Worm (Caenorhabditis elegans) whole organism, L2 larva: ENCODE data around the gene zipt-15.

Experiments used
- R02D3.7 ChIP-seq: fragments of 150-350 bp; optimal IDR thresholded peaks from 2 replicates; lab custom pipeline; 2014; ENCODE audit warnings: missing biosample characterization, missing genetic modification characterization
- ama-1 ChIP-seq: fragments of 150-350 bp; optimal IDR thresholded peaks from 2 replicates; lab custom pipeline; 2018; ENCODE audit warnings: inconsistent platforms
- blmp-1 ChIP-seq: sonication (generic microtip); optimal IDR thresholded peaks from 2 replicates; lab custom pipeline; 2017; ENCODE audit warnings: missing genetic modification characterization, mild to moderate bottlenecking, missing compliant biosample characterization, antibody characterized with exemption, moderate library complexity; ENCODE audit not compliant: insufficient read depth
- ceh-16 ChIP-seq: fragments of 150-350 bp; optimal IDR thresholded peaks from 2 replicates; lab custom pipeline; 2014; ENCODE audit warnings: missing biosample characterization, missing genetic modification characterization
- dmd-4 ChIP-seq: sonication (generic microtip); optimal IDR thresholded peaks from 2 replicates; lab custom pipeline; 2017; ENCODE audit warnings: missing biosample characterization, missing genetic modification characterization
- lin-39 ChIP-seq: fragments of 150-350 bp; optimal IDR thresholded peaks from 2 replicates; lab custom pipeline; 2014; ENCODE audit warnings: missing biosample characterization, missing genetic modification reagents, missing genetic modification characterization
- mdl-1 ChIP-seq, 2 experiments: fragments of 150-350 bp in 1 of 2; sonication (generic microtip) in 1 of 2; optimal IDR thresholded peaks; 2 replicates each; lab custom pipeline; 2017; ENCODE audit warnings: missing biosample characterization in 2 of 2, missing genetic modification characterization in 2 of 2
- nhr-77 ChIP-seq: fragments of 150-350 bp; optimal IDR thresholded peaks from 2 replicates; lab custom pipeline; 2014; ENCODE audit warnings: missing biosample characterization, missing genetic modification characterization
- skn-1 ChIP-seq: sonication (generic microtip); optimal IDR thresholded peaks from 2 replicates; lab custom pipeline; 2017; ENCODE audit warnings: missing biosample characterization, missing genetic modification characterization
- sma-9 ChIP-seq, 2 experiments: fragments of 150-350 bp in 1 of 2; sonication (generic microtip) in 1 of 2; optimal IDR thresholded peaks; 2 replicates each; lab custom pipeline; 2014 to 2016; ENCODE audit warnings: missing genetic modification characterization in 2 of 2, mild to moderate bottlenecking in 1 of 2, missing biosample characterization in 1 of 2, missing compliant biosample characterization in 1 of 2, missing genetic modification reagents in 1 of 2, moderate library complexity in 1 of 2
- snpc-4 ChIP-seq: fragments of 150-350 bp; optimal IDR thresholded peaks from 2 replicates; lab custom pipeline; 2014; ENCODE audit warnings: missing biosample characterization, missing genetic modification characterization
- unc-62 ChIP-seq: fragments of 150-350 bp; optimal IDR thresholded peaks from 2 replicates; lab custom pipeline; 2014; ENCODE audit warnings: missing biosample characterization, missing genetic modification reagents, missing genetic modification characterization
- zag-1 ChIP-seq: fragments of 150-350 bp; optimal IDR thresholded peaks from 2 replicates; lab custom pipeline; 2014; ENCODE audit warnings: missing biosample characterization, missing genetic modification characterization

DNA sequence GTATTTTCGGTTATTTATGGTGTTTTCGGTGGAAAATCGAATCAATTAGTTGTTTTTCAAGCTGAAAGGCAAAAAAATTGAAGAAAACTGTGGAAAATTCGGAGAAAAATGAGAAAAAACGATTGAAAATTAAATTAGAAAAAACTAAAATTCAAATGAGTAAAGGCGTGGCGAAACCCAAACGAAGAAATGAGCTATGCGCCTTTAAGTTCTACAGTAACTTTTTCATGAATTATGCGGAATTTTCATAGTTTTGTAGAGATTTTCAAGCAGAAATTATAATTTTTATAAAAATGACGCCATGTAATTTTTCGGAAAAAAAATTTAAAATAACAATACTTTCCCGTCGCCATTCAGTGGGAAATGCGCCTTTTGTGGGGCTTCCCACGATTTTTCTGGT lies 4.9 kb upstream of the zipt-15 start:
- TF ChIP-seq skn-1 (no peak), dmd-4 (tag; lab: Kevin White, UChicago) (no peak), lin-39 (tag; lab: Kevin White, UChicago) (no peak), ceh-16 (tag; lab: Kevin White, UChicago) (no peak), unc-62 (GFP tag; lab: Kevin White, UChicago) (no peak), mdl-1 (tag; optimal IDR thresholded peaks at IDR 0.05; lab: Kevin White, UChicago) (no peak), zag-1 (no peak), ama-1 (no peak), snpc-4 (tag; lab: Kevin White, UChicago) (no peak), R02D3.7 (tag; lab: Kevin White, UChicago) (no peak), sma-9 (GFP tag; optimal IDR thresholded peaks at IDR 0.05; lab: Kevin White, UChicago) (no peak), sma-9 (tag; optimal IDR thresholded peaks at IDR 0.05; lab: Kevin White, UChicago) (no peak), nhr-77 (tag; lab: Kevin White, UChicago) (no peak), blmp-1 (tag; lab: Kevin White, UChicago) (no peak)
